Worm (Caenorhabditis elegans) whole organism, early embryonic: Measurements from ENCODE around the gene M176.11.

ENCODE experiments used
- B0310.2 ChIP-seq: sonication (generic microtip); optimal IDR thresholded peaks from 2 replicates; lab custom pipeline; 2016; ENCODE audit warnings: mild to moderate bottlenecking, missing genetic modification characterization, missing compliant biosample characterization
- F13C5.2 ChIP-seq: sonication (generic microtip); optimal IDR thresholded peaks from 2 replicates; lab custom pipeline; 2017; ENCODE audit warnings: mild to moderate bottlenecking, missing genetic modification characterization, inconsistent platforms, missing compliant biosample characterization
- aly-1 ChIP-seq: sonication (generic microtip); optimal IDR thresholded peaks from 2 replicates; lab custom pipeline; 2016; ENCODE audit warnings: missing genetic modification characterization, missing compliant biosample characterization
- ama-1 ChIP-seq: fragments of 150-350 bp; optimal IDR thresholded peaks from 2 replicates; lab custom pipeline; 2014
- ceh-13 ChIP-seq: fragments of 200-800 bp; sonication (Bioruptor generic); optimal IDR thresholded peaks from 2 replicates; lab custom pipeline; 2018; ENCODE audit warnings: mild to moderate bottlenecking, missing genetic modification characterization, missing compliant biosample characterization
- ceh-36 ChIP-seq: sonication (generic microtip); optimal IDR thresholded peaks from 2 replicates; lab custom pipeline; 2016; ENCODE audit warnings: missing genetic modification characterization, inconsistent platforms, missing compliant biosample characterization
- ets-7 ChIP-seq: sonication (generic microtip); optimal IDR thresholded peaks from 2 replicates; lab custom pipeline; 2016; ENCODE audit warnings: missing genotype, missing genetic modification characterization, missing compliant biosample characterization
- flt-1 ChIP-seq: fragments of 200-800 bp; sonication (Bioruptor generic); IDR thresholded peaks from 2 replicates; pipeline ENCODE4 v1.3.6; 2022; ENCODE audit warnings: missing genetic modification characterization, missing compliant biosample characterization
- hmbx-1 ChIP-seq: sonication (generic microtip); optimal IDR thresholded peaks from 2 replicates; lab custom pipeline; 2016; ENCODE audit warnings: mild to moderate bottlenecking, missing genetic modification characterization, missing compliant biosample characterization
- hmg-4 ChIP-seq: fragments of 200-800 bp; sonication (Bioruptor generic); optimal IDR thresholded peaks from 2 replicates; lab custom pipeline; 2018; ENCODE audit warnings: mild to moderate bottlenecking, missing genetic modification characterization, missing compliant biosample characterization
- hnd-1 ChIP-seq: sonication (generic microtip); optimal IDR thresholded peaks from 2 replicates; lab custom pipeline; 2016; ENCODE audit warnings: missing genetic modification characterization, missing compliant biosample characterization
- pes-1 ChIP-seq: fragments of 200-800 bp; sonication (Bioruptor generic); IDR thresholded peaks from 2 replicates; pipeline ENCODE4 v1.3.6; 2022; ENCODE audit warnings: missing genetic modification reagents, missing genetic modification characterization, missing compliant biosample characterization
- scrt-1 ChIP-seq: fragments of 200-800 bp; sonication (Bioruptor generic); IDR thresholded peaks from 2 replicates; pipeline ENCODE4 v1.3.6; 2022; ENCODE audit warnings: missing genetic modification characterization, missing compliant biosample characterization
- sea-1 ChIP-seq: fragments of 200-800 bp; sonication (Bioruptor generic); conservative IDR thresholded peaks from 2 replicates; pipeline ENCODE4 v1.3.6; 2022; ENCODE audit warnings: missing genetic modification characterization, missing compliant biosample characterization
- tbx-11 ChIP-seq: fragments of 200-800 bp; sonication (Bioruptor generic); IDR thresholded peaks from 2 replicates; pipeline ENCODE4 v1.3.6; 2022; ENCODE audit warnings: missing genetic modification characterization, missing compliant biosample characterization
- tbx-37 ChIP-seq: fragments of 200-800 bp; sonication (Bioruptor generic); conservative IDR thresholded peaks from 2 replicates; pipeline ENCODE4 v1.3.6; 2022; ENCODE audit warnings: missing genetic modification reagents, missing genetic modification characterization, missing compliant biosample characterization
- tra-4 ChIP-seq: sonication (generic microtip); optimal IDR thresholded peaks from 2 replicates; lab custom pipeline; 2017; ENCODE audit warnings: missing genetic modification characterization, missing compliant biosample characterization

M176.11 gene

ce11 chrII:9392724-9393123 is 29.3 kb upstream of the M176.11 start, which contains the start of gene lido-17:
TSS of gene lido-17 (minus strand) at chrII:9392824.
- TF ChIP-seq ama-1 (lab: Kevin White, UChicago) (no peak), flt-1 (no peak), tbx-37 (GFP tag; lab: Robert Waterston, UW) (no peak), hnd-1 (tag; lab: Kevin White, UChicago) (no peak), ets-7 (tag; lab: Kevin White, UChicago) (no peak), tbx-11 (GFP tag; lab: Robert Waterston, UW) (no peak), pes-1 (GFP tag; lab: Robert Waterston, UW) (no peak), aly-1 (tag; lab: Kevin White, UChicago) (no peak), scrt-1 (GFP tag; lab: Robert Waterston, UW) (no peak), ceh-13 (no peak)

- TF ChIP-seq hmbx-1 (tag; lab: Kevin White, UChicago) (no peak), scrt-1 (GFP tag; lab: Robert Waterston, UW) (no peak), B0310.2 (tag; lab: Kevin White, UChicago) (no peak), aly-1 (tag; lab: Kevin White, UChicago) (no peak), sea-1 (no peak), ceh-13 (no peak), hnd-1 (tag; lab: Kevin White, UChicago) (no peak), tra-4 (tag; lab: Kevin White, UChicago) (no peak), F13C5.2 (tag; lab: Kevin White, UChicago) (no peak), tbx-11 (GFP tag; lab: Robert Waterston, UW) (no peak), ets-7 (tag; lab: Kevin White, UChicago) (no peak), pes-1 (GFP tag; lab: Robert Waterston, UW) (no peak), ceh-36 (tag; lab: Kevin White, UChicago) (no peak), tbx-37 (GFP tag; lab: Robert Waterston, UW) (no peak), hmg-4 (GFP tag; lab: Kevin White, UChicago) (no peak)
Measured at ce11 chrII:9397496-9397895, 24.6 kb upstream of the M176.11 start, which contains the start of gene Y51B9A.9. TSS of gene Y51B9A.9 (minus strand) at chrII:9397596.

ce11 chrII:9398370-9398901 is 23.6 kb upstream of the M176.11 start, which contains the start of the genes Y51B9A.14 and Y51B9A.8:
TSS of gene Y51B9A.14 (minus strand) at chrII:9398470.
TSS of gene Y51B9A.8 (plus strand) at chrII:9398851.
- TF ChIP-seq flt-1 (no peak), scrt-1 (GFP tag; lab: Robert Waterston, UW) (no peak), ama-1 (lab: Kevin White, UChicago) (no peak), hmbx-1 (tag; lab: Kevin White, UChicago) (no peak), tbx-11 (GFP tag; lab: Robert Waterston, UW) (no peak), pes-1 (GFP tag; lab: Robert Waterston, UW) (no peak), sea-1 (no peak)

- no peak for TF ChIP-seq flt-1
Measured at ce11 chrII:9399746-9400145, 22.3 kb upstream of the M176.11 start, which contains the start of gene Y51B9A.7. TSS of gene Y51B9A.7 (plus strand) at chrII:9400046.

ce11 chrII:9403087-9403486 is 19.0 kb upstream of the M176.11 start, which contains the start of gene Y51B9A.6:
TSS of gene Y51B9A.6 (minus strand) at chrII:9403187.
- TF ChIP-seq tra-4 (tag; lab: Kevin White, UChicago) (no peak), hnd-1 (tag; lab: Kevin White, UChicago) (no peak), aly-1 (tag; lab: Kevin White, UChicago) (no peak), tbx-37 (GFP tag; lab: Robert Waterston, UW) (no peak), pes-1 (GFP tag; lab: Robert Waterston, UW) (no peak), ets-7 (tag; lab: Kevin White, UChicago) (no peak), B0310.2 (tag; lab: Kevin White, UChicago) (no peak), scrt-1 (GFP tag; lab: Robert Waterston, UW) (no peak), flt-1 (no peak), F13C5.2 (tag; lab: Kevin White, UChicago) (no peak), ceh-36 (tag; lab: Kevin White, UChicago) (no peak), tbx-11 (GFP tag; lab: Robert Waterston, UW) (no peak), sea-1 (no peak), hmg-4 (GFP tag; lab: Kevin White, UChicago) (no peak), ama-1 (lab: Kevin White, UChicago) (no peak), hmbx-1 (tag; lab: Kevin White, UChicago) (no peak)

- TF ChIP-seq ets-7 (tag; lab: Kevin White, UChicago) (no peak), hmg-4 (GFP tag; lab: Kevin White, UChicago) (no peak), flt-1 (no peak), hmbx-1 (tag; lab: Kevin White, UChicago) (no peak), tra-4 (tag; lab: Kevin White, UChicago) (no peak), pes-1 (GFP tag; lab: Robert Waterston, UW) (no peak), aly-1 (tag; lab: Kevin White, UChicago) (no peak), tbx-37 (GFP tag; lab: Robert Waterston, UW) (no peak), B0310.2 (tag; lab: Kevin White, UChicago) (no peak), F13C5.2 (tag; lab: Kevin White, UChicago) (no peak), ama-1 (lab: Kevin White, UChicago) (no peak), ceh-13 (no peak), scrt-1 (GFP tag; lab: Robert Waterston, UW) (no peak), hnd-1 (tag; lab: Kevin White, UChicago) (no peak), tbx-11 (GFP tag; lab: Robert Waterston, UW) (no peak), ceh-36 (tag; lab: Kevin White, UChicago) (no peak), sea-1 (no peak)
Measured at ce11 chrII:9403846-9404245, 18.2 kb upstream of the M176.11 start, which contains the start of gene Y51B9A.5. TSS of gene Y51B9A.5 (plus strand) at chrII:9404146.

- TF ChIP-seq tbx-11 (GFP tag; lab: Robert Waterston, UW) = no peak
- no peak for TF ChIP-seq ceh-36 (tag; lab: Kevin White, UChicago)
- TF ChIP-seq ets-7 (tag; lab: Kevin White, UChicago) = no peak
- TF ChIP-seq F13C5.2 (tag; lab: Kevin White, UChicago) = no peak
- no peak for TF ChIP-seq scrt-1 (GFP tag; lab: Robert Waterston, UW)
- TF ChIP-seq aly-1 (tag; lab: Kevin White, UChicago) = no peak
- no peak for TF ChIP-seq hnd-1 (tag; lab: Kevin White, UChicago)
- no peak for TF ChIP-seq hmg-4 (GFP tag; lab: Kevin White, UChicago)
- no peak for TF ChIP-seq flt-1
- no peak for TF ChIP-seq B0310.2 (tag; lab: Kevin White, UChicago)
- TF ChIP-seq hmbx-1 (tag; lab: Kevin White, UChicago) = no peak
- TF ChIP-seq ama-1 (lab: Kevin White, UChicago) = no peak
- no peak for TF ChIP-seq ceh-13
- no peak for TF ChIP-seq tbx-37 (GFP tag; lab: Robert Waterston, UW)
- TF ChIP-seq sea-1 = no peak
- TF ChIP-seq tra-4 (tag; lab: Kevin White, UChicago) = no peak
Measured at ce11 chrII:9407020-9407419, 15.0 kb upstream of the M176.11 start, which contains the start of gene mpz-6. TSS of gene mpz-6 (minus strand) at chrII:9407120.
